Worm (Caenorhabditis elegans) whole organism, L2 larva: ENCODE data around the gene nhr-124.

Experiments
- R02D3.7 ChIP-seq: fragments of 150-350 bp; optimal IDR thresholded peaks from 2 replicates; lab custom pipeline; 2014; ENCODE audit warnings: missing biosample characterization, missing genetic modification characterization
- fos-1 ChIP-seq: fragments of 150-350 bp; optimal IDR thresholded peaks from 2 replicates; lab custom pipeline; 2014; ENCODE audit warnings: missing biosample characterization, missing genetic modification characterization
- lsy-2 ChIP-seq, 2 experiments: fragments of 150-350 bp in 1 of 2; sonication (generic microtip) in 1 of 2; optimal IDR thresholded peaks; 2 replicates each; lab custom pipeline; 2014 to 2017; ENCODE audit warnings: missing biosample characterization in 2 of 2, missing genetic modification characterization in 2 of 2
- nhr-12 ChIP-seq: fragments of 150-350 bp; optimal IDR thresholded peaks from 2 replicates; lab custom pipeline; 2014; ENCODE audit warnings: missing biosample characterization, missing genetic modification characterization
- zag-1 ChIP-seq: fragments of 150-350 bp; optimal IDR thresholded peaks from 2 replicates; lab custom pipeline; 2014; ENCODE audit warnings: missing biosample characterization, missing genetic modification characterization
- ztf-4 ChIP-seq: fragments of 150-350 bp; optimal IDR thresholded peaks from 2 replicates; lab custom pipeline; 2014; ENCODE audit warnings: missing biosample characterization, missing genetic modification characterization

DNA sequence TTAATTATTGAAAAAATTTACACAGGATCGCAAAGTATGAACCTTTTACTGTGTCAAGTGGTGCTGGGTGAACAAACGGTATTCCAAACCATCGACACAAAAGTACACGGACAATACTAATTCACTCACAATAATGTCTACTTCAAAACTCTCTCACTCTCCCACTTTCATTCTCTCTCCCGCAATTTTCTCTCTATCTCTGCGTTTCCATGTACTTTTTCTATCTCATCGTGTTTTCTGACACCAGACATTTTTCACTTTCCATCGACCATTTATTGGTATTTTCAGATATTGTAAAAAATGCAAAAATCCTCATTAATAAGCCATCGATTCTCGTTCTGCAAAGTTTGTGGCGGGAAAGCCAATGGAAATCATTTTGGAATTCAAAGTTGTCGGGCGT, 19.8 kb upstream of the nhr-124 start, which contains the start of gene nhr-156:
- TF ChIP-seq lsy-2 (tag; optimal IDR thresholded peaks at IDR 0.05; lab: Kevin White, UChicago), result no peak
- no peak for TF ChIP-seq R02D3.7
- no peak for TF ChIP-seq zag-1 (tag; lab: Kevin White, UChicago)
- no peak for TF ChIP-seq nhr-12 (tag; lab: Kevin White, UChicago)
- no peak for TF ChIP-seq fos-1 (tag; lab: Kevin White, UChicago)
- no peak for TF ChIP-seq ztf-4 (tag; lab: Kevin White, UChicago)
